Fruit fly (Drosophila melanogaster): ENCODE results near the gene sr.

Gene sr

dm6 chr3R:18168929-18169350 lies 78.3 kb downstream of the sr start:
- TF ChIP-seq CTCF (optimal IDR thresholded peaks at IDR 0.05), result no peak
- TF ChIP-seq CG8478 (optimal IDR thresholded peaks at IDR 0.05), result no peak

- TF ChIP-seq CG8478 (optimal IDR thresholded peaks at IDR 0.05) (no peak), CTCF (optimal IDR thresholded peaks at IDR 0.05) (no peak)
These were observed 79.5 kb downstream of the sr start for dm6 chr3R:18169982-18170531.

dm6 chr3R:18171983-18172967 lies 81.7 kb downstream of the sr start:
- TF ChIP-seq CG8478 (optimal IDR thresholded peaks at IDR 0.05) (no peak), CTCF (optimal IDR thresholded peaks at IDR 0.05) (no peak)

dm6 chr3R:18183244-18183643 lies 92.6 kb downstream of the sr start, which contains the start of gene cdm:
Gene cdm, minus strand, starts transcription at chr3R:18183479.
- TF ChIP-seq CG8478 (optimal IDR thresholded peaks at IDR 0.05), result no peak
- TF ChIP-seq CTCF (optimal IDR thresholded peaks at IDR 0.05), result no peak
